Worm (Caenorhabditis elegans): ENCODE results near the gene nhr-270.

DNA sequence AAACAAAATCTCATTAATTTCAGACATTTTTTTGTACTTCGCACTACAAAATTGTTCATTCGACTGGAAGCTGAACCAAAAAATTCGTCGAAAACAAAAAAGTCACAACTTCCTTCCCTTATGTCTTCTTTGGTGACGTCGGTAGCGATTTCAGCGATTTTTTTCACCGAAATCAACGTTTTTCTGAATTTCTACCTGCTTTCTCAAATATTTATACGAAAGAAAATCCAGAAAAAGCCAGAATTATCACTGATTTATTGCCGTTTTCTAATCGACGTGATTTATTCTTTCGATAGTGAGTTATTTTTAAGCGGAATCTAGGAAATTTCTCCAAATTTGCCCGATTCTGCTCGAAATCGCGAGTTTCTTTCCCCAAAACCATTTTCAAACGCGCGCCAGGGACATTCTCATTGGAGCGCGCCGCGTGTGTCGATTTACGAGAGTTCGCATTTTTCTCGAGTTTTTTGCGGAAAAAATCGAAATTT is 29.6 kb downstream of the nhr-270 start, which contains the start of gene srbc-58:
- TF ChIP-seq blmp-1 (tag; optimal IDR thresholded peaks at IDR 0.05) (no peak), nhr-76 (tag; optimal IDR thresholded peaks at IDR 0.05) (no peak), unc-120 (tag; optimal IDR thresholded peaks at IDR 0.05; ENCODE audit: poor library complexity, severe bottlenecking) (no peak)

Data from whole organism, mixed stage, embryonic.